Worm (Caenorhabditis elegans) whole organism, mixed stage, embryonic: Measurements from ENCODE around the gene T10G3.3.

Experiments
- drap-1 ChIP-seq: fragments of 200-800 bp; sonication (Bioruptor generic); optimal IDR thresholded peaks from 3 replicates; lab custom pipeline; 2018; ENCODE audit warnings: mild to moderate bottlenecking, missing genetic modification characterization, missing compliant biosample characterization
- elt-3 ChIP-seq: fragments of 150-350 bp; optimal IDR thresholded peaks from 2 replicates; lab custom pipeline; 2014; ENCODE audit warnings: missing biosample characterization, missing genetic modification characterization
- lin-32 ChIP-seq: fragments of 200-800 bp; sonication (Bioruptor generic); optimal IDR thresholded peaks from 2 replicates; lab custom pipeline; 2018; ENCODE audit warnings: mild to moderate bottlenecking, missing genetic modification characterization, missing compliant biosample characterization
- lsy-2 ChIP-seq: fragments of 150-350 bp; optimal IDR thresholded peaks from 2 replicates; lab custom pipeline; 2014; ENCODE audit warnings: missing biosample characterization, missing genetic modification characterization
- nhr-237 ChIP-seq: fragments of 150-350 bp; optimal IDR thresholded peaks from 2 replicates; lab custom pipeline; 2014; ENCODE audit warnings: missing biosample characterization, missing genetic modification characterization
- snpc-4 ChIP-seq: fragments of 150-350 bp; optimal IDR thresholded peaks from 2 replicates; lab custom pipeline; 2014; ENCODE audit warnings: missing biosample characterization, missing genetic modification characterization
- unc-39 ChIP-seq: fragments of 150-350 bp; optimal IDR thresholded peaks from 2 replicates; lab custom pipeline; 2014; ENCODE audit warnings: missing biosample characterization, missing genetic modification characterization
- unc-62 ChIP-seq: fragments of 150-350 bp; optimal IDR thresholded peaks from 2 replicates; lab custom pipeline; 2014; ENCODE audit warnings: missing biosample characterization, missing genetic modification reagents, missing genetic modification characterization

- TF ChIP-seq unc-39 (tag; lab: Kevin White, UChicago) (no peak), nhr-237 (tag; lab: Kevin White, UChicago) (no peak), lin-32 (no peak), snpc-4 (tag; lab: Kevin White, UChicago) (no peak), elt-3 (no peak), unc-62 (GFP tag; lab: Kevin White, UChicago) (no peak), lsy-2 (tag; lab: Kevin White, UChicago) (no peak), drap-1 (no peak)
Measured at ce11 chrV:13437473-13438074, 52.4 kb downstream of the T10G3.3 start, which contains the start of gene mes-4.
